Worm (Caenorhabditis elegans) whole organism, young adult: Measurements from ENCODE around the gene Y58A7A.4.

ENCODE experiments used
- B0019.2 ChIP-seq: fragments of 200-800 bp; sonication (Bioruptor generic); conservative IDR thresholded peaks from 2 replicates; pipeline ENCODE4 v1.3.6; 2022; ENCODE audit warnings: missing genetic modification reagents, missing genetic modification characterization, missing compliant biosample characterization
- B0035.1 ChIP-seq: sonication (generic microtip); optimal IDR thresholded peaks from 2 replicates; lab custom pipeline; 2016; ENCODE audit warnings: missing genetic modification characterization, mild to moderate bottlenecking, missing compliant biosample characterization, missing genotype, missing genetic modification reagents
- B0336.3 ChIP-seq: fragments of 200-800 bp; sonication (Bioruptor generic); IDR thresholded peaks from 2 replicates; pipeline ENCODE4 v1.3.6; 2022; ENCODE audit warnings: missing genetic modification characterization, missing compliant biosample characterization
- C06A6.2 ChIP-seq: fragments of 200-800 bp; sonication (Bioruptor generic); conservative IDR thresholded peaks from 2 replicates; pipeline ENCODE4 v1.3.6; 2022; ENCODE audit warnings: missing genetic modification characterization, missing compliant biosample characterization
- F52B5.7 ChIP-seq: sonication (generic microtip); optimal IDR thresholded peaks from 2 replicates; lab custom pipeline; 2016; ENCODE audit warnings: mild to moderate bottlenecking, missing genetic modification characterization, missing compliant biosample characterization
- F57C9.4 ChIP-seq: sonication (generic microtip); optimal IDR thresholded peaks from 2 replicates; lab custom pipeline; 2017; ENCODE audit warnings: mild to moderate bottlenecking, missing genetic modification characterization, missing compliant biosample characterization
- T07F8.4 ChIP-seq: sonication (generic microtip); optimal IDR thresholded peaks from 2 replicates; lab custom pipeline; 2016; ENCODE audit warnings: mild to moderate bottlenecking, missing genetic modification characterization, moderate library complexity, missing compliant biosample characterization
- Y56A3A.18 ChIP-seq: fragments of 200-800 bp; sonication (Bioruptor generic); IDR thresholded peaks from 2 replicates; pipeline ENCODE4 v1.3.6; 2022; ENCODE audit warnings: missing genetic modification reagents, missing genetic modification characterization, missing compliant biosample characterization
- Y67H2A.10 ChIP-seq: fragments of 200-800 bp; sonication (Bioruptor generic); conservative IDR thresholded peaks from 2 replicates; pipeline ENCODE4 v1.3.6; 2022; ENCODE audit warnings: missing genetic modification reagents, missing genetic modification characterization, missing compliant biosample characterization
- Y79H2A.3 ChIP-seq: fragments of 200-800 bp; sonication (Bioruptor generic); conservative IDR thresholded peaks from 2 replicates; pipeline ENCODE4 v1.3.6; 2022; ENCODE audit warnings: missing genetic modification reagents, missing genetic modification characterization, missing compliant biosample characterization
- akir-1 ChIP-seq: fragments of 200-800 bp; sonication (Bioruptor generic); optimal IDR thresholded peaks from 2 replicates; lab custom pipeline; 2018; ENCODE audit warnings: mild to moderate bottlenecking, missing genetic modification characterization, moderate library complexity, missing compliant biosample characterization
- ama-1 ChIP-seq, 3 experiments: fragments of 150-350 bp in 1 of 3; sonication (generic microtip) in 2 of 3; optimal IDR thresholded peaks; 2 replicates each; lab custom pipeline; 2014 to 2018; ENCODE audit warnings: missing biosample characterization in 2 of 3, missing genetic modification characterization in 2 of 3, missing genetic modification reagents in 2 of 3
- athp-1 ChIP-seq: sonication (generic microtip); optimal IDR thresholded peaks from 2 replicates; lab custom pipeline; 2017; ENCODE audit warnings: mild to moderate bottlenecking, missing genetic modification characterization, missing compliant biosample characterization
- bed-1 ChIP-seq: fragments of 200-800 bp; sonication (Bioruptor generic); IDR thresholded peaks from 2 replicates; pipeline ENCODE4 v1.3.6; 2022; ENCODE audit warnings: missing genetic modification reagents, missing genetic modification characterization, missing compliant biosample characterization
- ceh-40 ChIP-seq: fragments of 200-800 bp; sonication (Bioruptor generic); IDR thresholded peaks from 2 replicates; pipeline ENCODE4 v1.3.6; 2022; ENCODE audit warnings: missing genetic modification characterization, missing compliant biosample characterization
- ceh-58 ChIP-seq: fragments of 200-800 bp; sonication (Bioruptor generic); IDR thresholded peaks from 2 replicates; pipeline ENCODE4 v1.3.6; 2022; ENCODE audit warnings: missing genetic modification characterization, missing compliant biosample characterization
- dpff-1 ChIP-seq: sonication (generic microtip); optimal IDR thresholded peaks from 2 replicates; lab custom pipeline; 2017; ENCODE audit warnings: mild to moderate bottlenecking, missing genetic modification characterization, missing compliant biosample characterization
- ets-4 ChIP-seq: fragments of 200-800 bp; sonication (Bioruptor generic); optimal IDR thresholded peaks from 2 replicates; lab custom pipeline; 2018; ENCODE audit warnings: mild to moderate bottlenecking, missing genetic modification characterization, missing compliant biosample characterization
- hlh-12 ChIP-seq: sonication (generic microtip); optimal IDR thresholded peaks from 2 replicates; lab custom pipeline; 2016; ENCODE audit warnings: missing genetic modification characterization, missing compliant biosample characterization
- hrde-1 ChIP-seq: sonication (generic microtip); optimal IDR thresholded peaks from 2 replicates; lab custom pipeline; 2016; ENCODE audit warnings: missing genetic modification characterization, mild to moderate bottlenecking, missing compliant biosample characterization, moderate library complexity, missing genotype, missing genetic modification reagents, borderline replicate concordance
- lin-54 ChIP-seq: fragments of 200-800 bp; sonication (Bioruptor generic); optimal IDR thresholded peaks from 2 replicates; lab custom pipeline; 2018; ENCODE audit warnings: mild to moderate bottlenecking, missing genetic modification characterization, missing compliant biosample characterization
- lir-1 ChIP-seq: fragments of 200-800 bp; sonication (Bioruptor generic); conservative IDR thresholded peaks from 2 replicates; pipeline ENCODE4 v1.3.6; 2022; ENCODE audit warnings: missing genetic modification reagents, missing genetic modification characterization, missing compliant biosample characterization
- lsl-1 ChIP-seq: fragments of 200-800 bp; sonication (Bioruptor generic); optimal IDR thresholded peaks from 2 replicates; lab custom pipeline; 2018; ENCODE audit warnings: mild to moderate bottlenecking, missing genetic modification characterization, moderate library complexity, missing compliant biosample characterization
- mel-28 ChIP-seq: sonication (generic microtip); optimal IDR thresholded peaks from 2 replicates; lab custom pipeline; 2016; ENCODE audit warnings: borderline replicate concordance, mild to moderate bottlenecking, missing genetic modification characterization, missing compliant biosample characterization
- mes-4 ChIP-seq: sonication (generic microtip); optimal IDR thresholded peaks from 2 replicates; lab custom pipeline; 2016; ENCODE audit warnings: missing genotype, missing genetic modification characterization, missing compliant biosample characterization
- nfya-1 ChIP-seq: sonication (generic microtip); optimal IDR thresholded peaks from 2 replicates; lab custom pipeline; 2017; ENCODE audit warnings: antibody characterized with exemption, missing compliant biosample characterization, missing genetic modification characterization, borderline replicate concordance; ENCODE audit not compliant: insufficient read depth
- nfyb-1 ChIP-seq: fragments of 200-800 bp; sonication (Bioruptor generic); IDR thresholded peaks from 2 replicates; pipeline ENCODE4 v1.3.6; 2022; ENCODE audit warnings: missing genetic modification reagents, missing genetic modification characterization, missing compliant biosample characterization
- nhr-80 ChIP-seq: sonication (generic microtip); optimal IDR thresholded peaks from 2 replicates; lab custom pipeline; 2016; ENCODE audit warnings: missing genetic modification characterization, missing compliant biosample characterization
- nhr-90 ChIP-seq: sonication (generic microtip); optimal IDR thresholded peaks from 2 replicates; lab custom pipeline; 2016; ENCODE audit warnings: missing genotype, mild to moderate bottlenecking, missing genetic modification characterization, missing compliant biosample characterization
- somi-1 ChIP-seq: fragments of 200-800 bp; sonication (Bioruptor generic); optimal IDR thresholded peaks from 2 replicates; lab custom pipeline; 2018; ENCODE audit warnings: mild to moderate bottlenecking, missing genetic modification characterization, missing compliant biosample characterization
- tbx-9 ChIP-seq: sonication (generic microtip); optimal IDR thresholded peaks from 2 replicates; lab custom pipeline; 2016; ENCODE audit warnings: borderline replicate concordance, missing genetic modification characterization, inconsistent platforms, missing compliant biosample characterization
- unc-130 ChIP-seq: sonication (generic microtip); optimal IDR thresholded peaks from 2 replicates; lab custom pipeline; 2016; ENCODE audit warnings: missing genetic modification reagents, missing genetic modification characterization, missing compliant biosample characterization
- unc-62 ChIP-seq: fragments of 150-350 bp; optimal IDR thresholded peaks from 2 replicates; lab custom pipeline; 2014; ENCODE audit warnings: missing biosample characterization, missing genetic modification reagents, missing genetic modification characterization
- zfh-2 ChIP-seq: fragments of 200-800 bp; sonication (Bioruptor generic); conservative IDR thresholded peaks from 2 replicates; pipeline ENCODE4 v1.3.6; 2022; ENCODE audit warnings: missing genetic modification reagents, missing genetic modification characterization, missing compliant biosample characterization

Gene Y58A7A.4

DNA sequence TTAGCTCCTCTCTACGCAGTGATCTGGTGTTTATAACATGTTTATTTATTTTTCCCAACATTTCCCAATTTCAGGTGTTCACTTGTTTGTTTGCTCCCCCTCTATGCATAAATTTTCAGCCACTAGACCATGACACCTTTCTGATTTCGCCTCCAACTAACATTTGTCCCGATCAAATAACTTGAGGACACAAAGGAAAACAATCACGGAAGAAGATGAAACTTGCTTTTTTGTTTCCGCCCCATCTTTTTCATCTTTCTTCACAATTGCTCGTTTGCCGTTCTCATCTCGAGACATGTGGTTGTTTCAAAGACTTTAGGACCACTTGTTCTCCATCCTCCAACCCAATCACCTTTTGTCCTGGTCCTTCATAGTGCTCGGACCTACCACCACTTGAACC lies 42.0 kb upstream of the Y58A7A.4 start, which contains the start of gene F14F9.5:
Gene F14F9.5, plus strand, starts transcription at position 301 of the 400 bp plus-strand sequence.
- no peak for TF ChIP-seq nfya-1 (tag; lab: Kevin White, UChicago)
- no peak for TF ChIP-seq C06A6.2 (GFP tag; lab: Robert Waterston, UW)
- TF ChIP-seq somi-1 (GFP tag; lab: Kevin White, UChicago) = no peak
- no peak for TF ChIP-seq dpff-1 (tag; lab: Kevin White, UChicago)
- no peak for TF ChIP-seq unc-130
- no peak for TF ChIP-seq B0019.2 (GFP tag; lab: Robert Waterston, UW)
- TF ChIP-seq hlh-12 (tag; lab: Kevin White, UChicago) = no peak
- TF ChIP-seq tbx-9 (tag; lab: Kevin White, UChicago) = no peak
- no peak for TF ChIP-seq ceh-40 (GFP tag; lab: Robert Waterston, UW)
- no peak for TF ChIP-seq zfh-2 (GFP tag; lab: Robert Waterston, UW)
- no peak for TF ChIP-seq mes-4 (tag; lab: Kevin White, UChicago)

DNA sequence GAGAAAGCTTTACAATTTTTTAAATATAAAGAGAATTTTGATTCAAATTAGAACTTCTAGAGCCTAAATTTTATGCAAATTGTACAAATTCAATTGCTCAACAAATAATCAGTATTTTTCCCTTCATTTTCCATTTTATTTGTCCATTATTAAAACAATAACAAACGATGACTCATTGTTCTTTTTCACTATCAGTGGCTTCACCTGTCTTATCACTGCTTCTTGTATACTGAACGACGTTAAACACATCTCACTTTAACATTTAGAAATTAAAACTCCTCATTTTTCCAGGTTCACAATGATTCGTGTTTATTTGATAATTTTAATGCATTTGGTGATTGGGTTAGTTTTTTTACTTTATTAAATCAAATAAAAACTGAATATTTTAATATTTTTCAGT lies 34.9 kb upstream of the Y58A7A.4 start, which contains the start of gene sid-1:
Gene sid-1, plus strand, starts transcription at position 292 of the 400 bp plus-strand sequence.
- TF ChIP-seq B0035.1 (tag; lab: Kevin White, UChicago) (no peak), nhr-80 (tag; lab: Kevin White, UChicago) (peak; percentile 24), ama-1 (optimal IDR thresholded peaks at IDR 0.05; lab: Kevin White, UChicago) (no peak), ama-1 (GFP tag; optimal IDR thresholded peaks at IDR 0.05; lab: Kevin White, UChicago) (no peak)

DNA sequence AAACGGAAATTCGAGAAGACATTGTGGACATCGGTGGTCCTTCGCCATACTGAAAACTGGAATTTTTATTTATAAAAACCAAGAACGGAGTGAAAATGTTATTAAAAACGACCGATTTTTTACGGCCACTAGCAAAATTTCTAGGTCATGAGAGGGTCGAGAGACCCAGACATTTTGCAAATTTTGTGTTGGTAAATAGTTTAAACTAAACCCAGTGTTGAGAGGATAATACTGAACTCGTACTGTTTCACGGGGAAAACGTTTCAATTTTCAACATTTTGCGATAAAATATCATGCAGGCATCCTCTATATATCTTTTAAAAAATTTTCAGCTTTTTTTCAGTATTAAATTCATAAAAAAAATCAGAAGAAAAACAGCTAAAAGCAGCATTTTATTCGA lies 34.3 kb upstream of the Y58A7A.4 start, which contains the start of gene C04F5.9:
Gene C04F5.9, minus strand, starts transcription at position 101 of the 400 bp plus-strand sequence.
- TF ChIP-seq bed-1 (GFP tag; lab: Robert Waterston, UW) (no peak), nfyb-1 (no peak), C06A6.2 (GFP tag; lab: Robert Waterston, UW) (no peak), lir-1 (GFP tag; lab: Robert Waterston, UW) (no peak), B0336.3 (GFP tag; lab: Robert Waterston, UW) (no peak), T07F8.4 (tag; lab: Kevin White, UChicago) (no peak), Y79H2A.3 (GFP tag; lab: Robert Waterston, UW) (no peak), hrde-1 (no peak), ets-4 (no peak), unc-62 (GFP tag; lab: Kevin White, UChicago) (no peak), F57C9.4 (tag; lab: Kevin White, UChicago) (no peak), nhr-90 (tag; lab: Kevin White, UChicago) (no peak), unc-130 (no peak), ceh-58 (no peak), lin-54 (GFP tag; lab: Kevin White, UChicago) (no peak), F52B5.7 (no peak)

DNA sequence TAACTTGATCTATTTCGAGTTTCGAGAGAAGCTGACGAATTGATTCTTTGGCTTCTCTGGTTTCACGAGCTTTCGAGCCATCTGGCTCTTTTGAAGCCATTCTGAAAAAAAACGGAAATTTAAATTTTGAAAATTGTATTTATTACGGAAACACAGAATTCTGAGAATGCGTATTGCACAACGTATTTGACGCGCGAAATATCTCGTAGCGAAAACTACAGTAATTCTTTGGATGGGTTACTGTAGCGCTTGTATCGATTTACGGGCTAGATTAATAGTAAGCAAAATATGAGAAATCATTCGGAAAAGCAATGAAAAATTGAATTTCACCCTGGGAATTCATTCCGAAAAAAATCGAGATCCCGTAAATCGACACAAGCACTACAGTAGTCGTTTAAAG lies 28.8 kb upstream of the Y58A7A.4 start, which contains the start of gene C04F5.8:
Gene C04F5.8, minus strand, starts transcription at position 101 of the 400 bp plus-strand sequence.
- TF ChIP-seq akir-1 (GFP tag; lab: Kevin White, UChicago) (no peak), lsl-1 (peak; percentile 38), Y56A3A.18 (GFP tag; lab: Robert Waterston, UW) (no peak)

DNA sequence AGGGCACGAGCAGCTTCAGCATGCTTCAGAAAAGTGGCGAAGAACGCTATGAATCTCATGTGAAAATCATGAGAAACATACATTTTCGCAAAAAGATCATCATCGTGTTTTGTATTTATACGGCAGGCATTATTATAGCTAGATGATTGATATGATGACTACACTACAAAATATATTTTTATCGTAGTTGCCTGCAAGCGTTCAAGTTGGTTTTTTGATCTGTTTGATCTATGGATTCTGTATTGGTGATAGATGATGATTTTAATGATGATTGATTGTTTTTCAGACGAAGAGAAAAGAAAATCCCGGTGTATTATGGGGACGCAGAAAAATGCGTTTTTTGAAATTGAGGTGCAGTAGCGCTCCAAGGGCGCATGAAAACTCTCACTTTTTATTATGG lies 25.9 kb upstream of the Y58A7A.4 start, which contains the start of gene ugt-63:
Gene ugt-63, minus strand, starts transcription at position 89 of the 400 bp plus-strand sequence.
- TF ChIP-seq athp-1 (tag; lab: Kevin White, UChicago) (no peak), mel-28 (tag; lab: Kevin White, UChicago) (no peak), Y67H2A.10 (no peak), ceh-58 (0 out of 2 replicates have a peak, but pooled peaks have one; percentile 18)
